Fruit fly (Drosophila melanogaster) whole organism, embryonic: Measurements from ENCODE around the gene CG7362.
A peak's percentile ranks its signal among the peaks of the same experiment; 100 is the strongest.

Experiments
- Adf1 ChIP-seq: fragments of 200-800 bp; sonication (Bioruptor generic); IDR thresholded peaks from 2 replicates; pipeline ENCODE4 v1.3.6; 2022; ENCODE audit warnings: missing biosample characterization, missing genetic modification characterization
- CG10321 ChIP-seq: fragments of 200-800 bp; sonication (Bioruptor generic); IDR thresholded peaks from 2 replicates; pipeline ENCODE4 v1.3.6; 2022; ENCODE audit warnings: missing biosample characterization, missing genetic modification characterization
- CG10366 ChIP-seq: fragments of 200-800 bp; sonication (Bioruptor generic); IDR thresholded peaks from 2 replicates; pipeline ENCODE4 v1.3.6; 2022; ENCODE audit warnings: missing biosample characterization, missing genetic modification characterization
- CG10979 ChIP-seq: fragments of 200-800 bp; sonication (Bioruptor generic); optimal IDR thresholded peaks from 2 replicates; lab custom pipeline; 2018; ENCODE audit warnings: missing biosample characterization, mild to moderate bottlenecking, missing genetic modification characterization, moderate library complexity
- CG12744 ChIP-seq: fragments of 200-800 bp; sonication (Bioruptor generic); optimal IDR thresholded peaks from 2 replicates; lab custom pipeline; 2016; ENCODE audit warnings: missing biosample characterization, missing genetic modification characterization
- CG14667 ChIP-seq: fragments of 200-800 bp; sonication (Bioruptor generic); IDR thresholded peaks from 2 replicates; pipeline ENCODE4 v1.3.6; 2022; ENCODE audit warnings: missing biosample characterization, missing genetic modification characterization
- CG16813 ChIP-seq: fragments of 200-800 bp; sonication (Bioruptor generic); IDR thresholded peaks from 3 replicates; pipeline ENCODE4 v1.3.6; 2022; ENCODE audit warnings: missing biosample characterization, missing genetic modification characterization; ENCODE audit not compliant: partially characterized antibody
- CG18764 ChIP-seq: fragments of 200-800 bp; sonication (Bioruptor generic); optimal IDR thresholded peaks from 3 replicates; lab custom pipeline; 2016; ENCODE audit warnings: missing biosample characterization, missing genetic modification characterization
- CG30403 ChIP-seq: fragments of 200-800 bp; sonication (Bioruptor generic); optimal IDR thresholded peaks from 3 replicates; lab custom pipeline; 2016; ENCODE audit warnings: missing biosample characterization, missing genetic modification characterization
- CG3163 ChIP-seq: fragments of 200-800 bp; sonication (Bioruptor generic); optimal IDR thresholded peaks from 3 replicates; lab custom pipeline; 2016; ENCODE audit warnings: missing biosample characterization, missing genetic modification characterization
- CG32532 ChIP-seq: fragments of 200-800 bp; sonication (Bioruptor generic); IDR thresholded peaks from 2 replicates; pipeline ENCODE4 v1.3.6; 2022; ENCODE audit warnings: missing biosample characterization, missing genetic modification characterization
- CG32767 ChIP-seq: fragments of 200-800 bp; sonication (Bioruptor generic); IDR thresholded peaks from 2 replicates; pipeline ENCODE4 v1.3.6; 2022; ENCODE audit warnings: missing biosample characterization, missing genetic modification characterization
- CG33557 ChIP-seq: fragments of 200-800 bp; sonication (Bioruptor generic); optimal IDR thresholded peaks from 2 replicates; lab custom pipeline; 2019; ENCODE audit warnings: missing biosample characterization, mild to moderate bottlenecking, missing genetic modification characterization, moderate library complexity
- CG34376 ChIP-seq: fragments of 200-800 bp; sonication (Bioruptor generic); optimal IDR thresholded peaks from 2 replicates; lab custom pipeline; 2018; ENCODE audit warnings: missing biosample characterization, mild to moderate bottlenecking, missing genetic modification characterization
- CG34422 ChIP-seq: fragments of 200-800 bp; sonication (Bioruptor generic); IDR thresholded peaks from 3 replicates; pipeline ENCODE4 v1.3.6; 2022; ENCODE audit warnings: missing biosample characterization, missing genetic modification characterization
- CG3847 ChIP-seq: fragments of 200-800 bp; sonication (Bioruptor generic); IDR thresholded peaks from 2 replicates; pipeline ENCODE4 v1.3.6; 2022; ENCODE audit warnings: missing biosample characterization, missing genetic modification characterization
- CG42726 ChIP-seq: fragments of 200-800 bp; sonication (Bioruptor generic); IDR thresholded peaks from 2 replicates; pipeline ENCODE4 v1.3.6; 2022; ENCODE audit warnings: missing biosample characterization, missing genetic modification characterization; ENCODE audit not compliant: partially characterized antibody
- CG4282 ChIP-seq: fragments of 200-800 bp; sonication (Bioruptor generic); optimal IDR thresholded peaks from 2 replicates; lab custom pipeline; 2016; ENCODE audit warnings: missing biosample characterization, missing genetic modification characterization
- CG7372 ChIP-seq: fragments of 200-800 bp; sonication (Bioruptor generic); IDR thresholded peaks from 2 replicates; pipeline ENCODE4 v1.3.6; 2022; ENCODE audit warnings: missing biosample characterization, missing genetic modification characterization
- CG9817 ChIP-seq: fragments of 200-800 bp; sonication (Bioruptor generic); optimal IDR thresholded peaks from 2 replicates; lab custom pipeline; 2018; ENCODE audit warnings: missing biosample characterization, mild to moderate bottlenecking, missing genetic modification characterization, moderate library complexity
- CHES-1-like ChIP-seq: fragments of 200-800 bp; sonication (Bioruptor generic); optimal IDR thresholded peaks from 2 replicates; lab custom pipeline; 2016; ENCODE audit warnings: missing biosample characterization, missing genetic modification characterization
- CTCF ChIP-seq: fragments of 200-800 bp; sonication (Bioruptor generic); optimal IDR thresholded peaks from 2 replicates; lab custom pipeline; 2017; ENCODE audit warnings: missing biosample characterization, mild to moderate bottlenecking, missing genetic modification characterization, moderate library complexity
- Chrac-16 ChIP-seq: fragments of 200-800 bp; sonication (Bioruptor generic); optimal IDR thresholded peaks from 3 replicates; lab custom pipeline; 2016; ENCODE audit warnings: missing biosample characterization, missing genetic modification characterization
- Elba2 ChIP-seq: fragments of 200-800 bp; sonication (Bioruptor generic); optimal IDR thresholded peaks from 3 replicates; lab custom pipeline; 2016; ENCODE audit warnings: missing biosample characterization, missing genetic modification characterization
- Hr3 ChIP-seq: fragments of 200-800 bp; sonication (Bioruptor generic); optimal IDR thresholded peaks from 3 replicates; lab custom pipeline; 2016; ENCODE audit warnings: missing biosample characterization, missing genetic modification characterization
- Hr51 ChIP-seq, 2 experiments: fragments of 200-800 bp; sonication (Bioruptor generic); optimal IDR thresholded peaks; 2 replicates in 1 of 2; 3 replicates in 1 of 2; lab custom pipeline; 2016 to 2018; ENCODE audit warnings: missing biosample characterization in 2 of 2, missing genetic modification characterization in 2 of 2, mild to moderate bottlenecking in 1 of 2, moderate library complexity in 1 of 2
- Hr78 ChIP-seq, 2 experiments: fragments of 200-800 bp in 1 of 2; fragments of >200 bp in 1 of 2; sonication (Bioruptor generic) in 1 of 2; optimal IDR thresholded peaks; 2 replicates each; lab custom pipeline; 2017 to 2019; ENCODE audit warnings: missing biosample characterization in 2 of 2, missing genetic modification characterization in 2 of 2, mild to moderate bottlenecking in 1 of 2, moderate library complexity in 1 of 2
- Ssrp ChIP-seq: fragments of 200-800 bp; sonication (Bioruptor generic); optimal IDR thresholded peaks from 2 replicates; lab custom pipeline; 2018; ENCODE audit warnings: missing biosample characterization, mild to moderate bottlenecking, missing genetic modification characterization, moderate library complexity
- bab2 ChIP-seq: fragments of 200-800 bp; sonication (Bioruptor generic); optimal IDR thresholded peaks from 2 replicates; lab custom pipeline; 2016; ENCODE audit warnings: missing biosample characterization, missing genetic modification characterization
- bigmax ChIP-seq: fragments of 200-800 bp; sonication (Bioruptor generic); optimal IDR thresholded peaks from 2 replicates; lab custom pipeline; 2018; ENCODE audit warnings: missing biosample characterization, mild to moderate bottlenecking, missing genetic modification characterization
- cato ChIP-seq: fragments of 200-800 bp; sonication (Bioruptor generic); optimal IDR thresholded peaks from 2 replicates; lab custom pipeline; 2016; ENCODE audit warnings: missing biosample characterization, missing genetic modification characterization, borderline replicate concordance
- chinmo ChIP-seq: fragments of 200-800 bp; sonication (Bioruptor generic); IDR thresholded peaks from 4 replicates; pipeline ENCODE4 v1.3.6; 2022; ENCODE audit warnings: missing biosample characterization, missing genetic modification characterization; ENCODE audit not compliant: partially characterized antibody
- dmrt11E ChIP-seq: fragments of 200-800 bp; sonication (Bioruptor generic); optimal IDR thresholded peaks from 3 replicates; lab custom pipeline; 2018; ENCODE audit warnings: missing biosample characterization, mild to moderate bottlenecking, missing genetic modification characterization, moderate library complexity
- en ChIP-seq: fragments of 200-800 bp; sonication (Bioruptor generic); optimal IDR thresholded peaks from 2 replicates; lab custom pipeline; 2016; ENCODE audit warnings: missing biosample characterization, missing genetic modification characterization
- fd96Cb ChIP-seq: fragments of 200-800 bp; sonication (Bioruptor generic); optimal IDR thresholded peaks from 2 replicates; lab custom pipeline; 2018; ENCODE audit warnings: missing biosample characterization, mild to moderate bottlenecking, missing genetic modification characterization, moderate library complexity
- gsb-n ChIP-seq: fragments of 200-800 bp; sonication (Bioruptor generic); optimal IDR thresholded peaks from 3 replicates; lab custom pipeline; 2018; ENCODE audit warnings: missing biosample characterization, mild to moderate bottlenecking, missing genetic modification characterization
- jigr1 ChIP-seq: fragments of 200-800 bp; sonication (Bioruptor generic); IDR thresholded peaks from 3 replicates; pipeline ENCODE4 v1.3.6; 2022; ENCODE audit warnings: missing biosample characterization, missing genetic modification characterization
- jumu ChIP-seq: fragments of 200-800 bp; sonication (Bioruptor generic); optimal IDR thresholded peaks from 3 replicates; lab custom pipeline; 2016; ENCODE audit warnings: missing biosample characterization, missing genetic modification characterization
- nmo ChIP-seq: fragments of 200-800 bp; sonication (Bioruptor generic); optimal IDR thresholded peaks from 2 replicates; lab custom pipeline; 2018; ENCODE audit warnings: missing biosample characterization, mild to moderate bottlenecking, missing genetic modification characterization, moderate library complexity
- pho ChIP-seq: fragments of 200-800 bp; sonication (Bioruptor generic); optimal IDR thresholded peaks from 2 replicates; lab custom pipeline; 2016; ENCODE audit warnings: missing biosample characterization, missing genetic modification characterization
- pita ChIP-seq: fragments of 200-800 bp; sonication (Bioruptor generic); optimal IDR thresholded peaks from 2 replicates; lab custom pipeline; 2017; ENCODE audit warnings: missing biosample characterization, mild to moderate bottlenecking, missing genetic modification characterization
- sc ChIP-seq, 3 experiments: fragments of >200 bp in 2 of 3; fragments of 200-800 bp in 1 of 3; sonication (Bioruptor generic) in 1 of 3; optimal IDR thresholded peaks; 2 replicates in 2 of 3; 3 replicates in 1 of 3; lab custom pipeline; 2017; ENCODE audit warnings: mild to moderate bottlenecking in 1 of 3, missing biosample characterization in 1 of 3, missing genetic modification characterization in 1 of 3, missing genetic modification reagents in 1 of 3
- sima ChIP-seq: fragments of 200-800 bp; sonication (Bioruptor generic); optimal IDR thresholded peaks from 2 replicates; lab custom pipeline; 2016; ENCODE audit warnings: missing biosample characterization, missing genetic modification characterization
- sqz ChIP-seq: fragments of 200-800 bp; sonication (Bioruptor generic); optimal IDR thresholded peaks from 3 replicates; lab custom pipeline; 2018; ENCODE audit warnings: missing biosample characterization, mild to moderate bottlenecking, missing genetic modification characterization
- tx ChIP-seq: fragments of 200-800 bp; sonication (Bioruptor generic); optimal IDR thresholded peaks from 2 replicates; lab custom pipeline; 2016; ENCODE audit warnings: missing biosample characterization, missing genetic modification characterization
- vnd ChIP-seq: fragments of 200-800 bp; sonication (Bioruptor generic); IDR thresholded peaks from 3 replicates; pipeline ENCODE4 v1.3.6; 2022; ENCODE audit warnings: missing biosample characterization, missing genetic modification characterization; ENCODE audit not compliant: partially characterized antibody
- zfh1 ChIP-seq: fragments of 200-800 bp; sonication (Bioruptor generic); IDR thresholded peaks from 3 replicates; pipeline ENCODE4 v1.3.6; 2022; ENCODE audit warnings: missing biosample characterization, missing genetic modification characterization

Gene CG7362

dm6 chr3R:14721942-14722939 is 32.0 kb downstream of the CG7362 start (continued):
- TF ChIP-seq Hr78 (GFP tag; optimal IDR thresholded peaks at IDR 0.05; lab: Kevin White, UChicago): peak in 1 of 2 experiments; percentile 0
- TF ChIP-seq CG33557 (GFP tag; lab: Kevin White, UChicago): no peak
- TF ChIP-seq CG3163: no peak
- peak; percentile 55 for TF ChIP-seq Ssrp
- TF ChIP-seq nmo: peak; percentile 72
- TF ChIP-seq CG12744 (GFP tag; lab: Kevin White, UChicago): peak; percentile 22
- peak; percentile 52 for TF ChIP-seq CG9817 (tag; lab: Kevin White, UChicago)
- TF ChIP-seq pho: peak; percentile 56
- 0 out of 2 replicates have a peak, but pooled peaks have one; percentile 10 for TF ChIP-seq CG10321 (GFP tag; lab: Robert Waterston, UW)
- peak; percentile 52 for TF ChIP-seq gsb-n (tag; lab: Kevin White, UChicago)
- TF ChIP-seq CG7372 (GFP tag; lab: Robert Waterston, UW): 0 out of 2 replicates have a peak, but pooled peaks have one; percentile 11
- TF ChIP-seq vnd (GFP tag; lab: Robert Waterston, UW): no peak
- peak; percentile 73; the same call in 2 of the 3 replicates for TF ChIP-seq CG34422 (GFP tag; lab: Robert Waterston, UW)
- TF ChIP-seq en (GFP tag; lab: Kevin White, UChicago): peak; percentile 50
- TF ChIP-seq Adf1 (GFP tag; lab: Robert Waterston, UW): no peak; the same call in 1 of the 2 replicates
- TF ChIP-seq sima (GFP tag; lab: Kevin White, UChicago): no peak
- peak; percentile 0 for TF ChIP-seq CG34376 (GFP tag; lab: Kevin White, UChicago)
- no peak for TF ChIP-seq pita (GFP tag; lab: Kevin White, UChicago)
- peak; percentile 63 for TF ChIP-seq Hr3 (GFP tag; lab: Kevin White, UChicago)
- peak; percentile 76 for TF ChIP-seq bab2
- TF ChIP-seq cato (GFP tag; lab: Kevin White, UChicago): peak; percentile 3
- no peak for TF ChIP-seq bigmax (GFP tag; lab: Kevin White, UChicago)
- TF ChIP-seq CG18764 (GFP tag; lab: Kevin White, UChicago): peak; percentile 60
- peak; percentile 52; the same call in 1 of the 2 replicates for TF ChIP-seq CG14667 (GFP tag; lab: Robert Waterston, UW)
- TF ChIP-seq zfh1: peak; percentile 67
- TF ChIP-seq sqz (GFP tag; lab: Kevin White, UChicago): no peak
- peak; percentile 75 for TF ChIP-seq CG30403
- peak; percentile 68 for TF ChIP-seq fd96Cb (tag; lab: Kevin White, UChicago)
- TF ChIP-seq CTCF (GFP tag; lab: Kevin White, UChicago): peak; percentile 8
- TF ChIP-seq CG10979 (tag; lab: Kevin White, UChicago): peak; percentile 59
- peak; percentile 77 for TF ChIP-seq CG32767 (GFP tag; lab: Robert Waterston, UW)
- peak; percentile 59 for TF ChIP-seq CG32532 (GFP tag; lab: Robert Waterston, UW)
- peak; percentile 56 for TF ChIP-seq dmrt11E (tag; lab: Kevin White, UChicago)
- TF ChIP-seq tx (GFP tag; lab: Kevin White, UChicago): peak; percentile 58
- TF ChIP-seq CHES-1-like (GFP tag; lab: Kevin White, UChicago): peak; percentile 60
- TF ChIP-seq jumu (GFP tag; lab: Kevin White, UChicago): peak; percentile 51
- TF ChIP-seq jigr1 (GFP tag; lab: Robert Waterston, UW): peak; percentile 38; the same call in 1 of the 3 replicates
- peak; percentile 27; the same call in 1 of the 2 replicates for TF ChIP-seq CG3847 (GFP tag; lab: Robert Waterston, UW)
- TF ChIP-seq Hr51 (GFP tag; optimal IDR thresholded peaks at IDR 0.05; lab: Kevin White, UChicago): peak; percentile 20 to 84
- peak; percentile 73; the same call in 1 of the 4 replicates for TF ChIP-seq chinmo (GFP tag; lab: Robert Waterston, UW)
- peak; percentile 33 for TF ChIP-seq CG4282 (GFP tag; lab: Kevin White, UChicago)
- peak; percentile 72 for TF ChIP-seq CG10366
- TF ChIP-seq Elba2 (GFP tag; lab: Kevin White, UChicago): peak; percentile 44
- no peak for TF ChIP-seq CG42726
- TF ChIP-seq sc (optimal IDR thresholded peaks at IDR 0.05; lab: Kevin White, UChicago): no peak
- peak; percentile 27 for TF ChIP-seq sc (GFP tag; optimal IDR thresholded peaks at IDR 0.05; lab: Kevin White, UChicago)
- peak; percentile 72 for TF ChIP-seq Chrac-16
- no peak; the same call in 2 of the 3 replicates for TF ChIP-seq CG16813 (GFP tag; lab: Robert Waterston, UW)
